Worm (Caenorhabditis elegans) whole organism, L1 larva: ENCODE results near the gene rdy-2.

Experiments used
- blmp-1 ChIP-seq: fragments of 150-350 bp; optimal IDR thresholded peaks from 2 replicates; lab custom pipeline; 2014; ENCODE audit warnings: missing biosample characterization, missing genetic modification characterization
- egl-27 ChIP-seq, 2 experiments: fragments of 150-350 bp in 1 of 2; sonication (generic microtip); optimal IDR thresholded peaks; 3 replicates each; lab custom pipeline; 2017 to 2018; ENCODE audit warnings: missing biosample characterization in 2 of 2, missing genetic modification characterization in 2 of 2, missing genetic modification reagents in 2 of 2
- mab-9 ChIP-seq: fragments of 200-800 bp; sonication (Bioruptor generic); IDR thresholded peaks from 2 replicates; pipeline ENCODE4 v1.3.6; 2022; ENCODE audit warnings: missing genetic modification reagents, missing genetic modification characterization, missing compliant biosample characterization
- nhr-12 ChIP-seq: sonication (generic microtip); optimal IDR thresholded peaks from 2 replicates; lab custom pipeline; 2017; ENCODE audit warnings: missing biosample characterization, missing genetic modification characterization
- nhr-237 ChIP-seq: fragments of 150-350 bp; optimal IDR thresholded peaks from 2 replicates; lab custom pipeline; 2014; ENCODE audit warnings: missing biosample characterization, missing genetic modification characterization
- skn-1 ChIP-seq: fragments of 150-350 bp; optimal IDR thresholded peaks from 2 replicates; lab custom pipeline; 2014; ENCODE audit warnings: missing biosample characterization, missing genetic modification characterization

DNA sequence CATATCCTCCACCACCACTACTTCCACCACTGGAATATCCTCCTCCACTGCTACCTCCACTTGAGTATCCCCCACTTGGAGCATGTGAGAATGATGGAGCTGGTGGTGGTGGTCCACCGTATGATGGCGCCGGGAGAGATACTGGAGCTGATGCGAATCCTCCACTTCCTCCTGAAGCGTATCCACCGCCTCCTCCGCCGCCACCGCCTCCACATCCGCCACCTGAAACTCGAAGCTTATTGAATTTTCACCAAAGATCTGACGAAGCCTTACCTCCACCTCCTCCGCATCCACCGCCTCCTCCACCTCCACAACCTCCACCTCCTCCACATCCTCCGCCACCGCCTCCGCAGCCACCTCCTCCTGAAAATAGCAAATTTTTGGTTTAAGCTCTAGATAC lies 38.0 kb downstream of the rdy-2 start:
- TF ChIP-seq nhr-237 (no peak), blmp-1 (tag; lab: Kevin White, UChicago) (no peak), mab-9 (GFP tag; lab: Robert Waterston, UW) (no peak), skn-1 (no peak), egl-27 (tag; optimal IDR thresholded peaks at IDR 0.05; lab: Kevin White, UChicago) (no peak), nhr-12 (no peak)
